Worm (Caenorhabditis elegans) whole organism, late embryonic: ENCODE data around the gene ncx-6.

Source experiments
- ama-1 ChIP-seq: fragments of 150-350 bp; optimal IDR thresholded peaks from 2 replicates; lab custom pipeline; 2014
- nhr-11 ChIP-seq: fragments of 150-350 bp; optimal IDR thresholded peaks from 2 replicates; lab custom pipeline; 2014; ENCODE audit warnings: missing biosample characterization, missing genetic modification characterization
- pqm-1 ChIP-seq: sonication (generic microtip); optimal IDR thresholded peaks from 2 replicates; lab custom pipeline; 2016; ENCODE audit warnings: missing genetic modification characterization, missing compliant biosample characterization

DNA sequence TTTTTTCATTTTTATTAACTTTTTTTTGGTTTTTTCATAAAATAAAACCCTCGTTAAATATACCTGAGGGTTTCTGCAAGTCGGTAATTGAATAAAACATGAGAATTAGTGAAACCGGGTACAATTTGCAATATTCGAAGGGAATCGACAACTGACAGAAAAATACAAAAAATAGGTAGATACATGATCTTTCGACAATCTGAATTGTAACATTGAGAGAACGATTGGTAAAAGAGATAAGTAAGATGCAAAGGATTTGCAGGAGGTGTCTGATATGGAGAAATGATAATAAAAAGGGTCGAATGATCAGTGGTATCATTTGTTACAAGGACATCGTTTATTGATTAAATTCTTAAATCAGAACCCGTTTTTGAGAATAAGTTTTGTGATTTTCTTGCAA lies 34.9 kb downstream of the ncx-6 start, which contains the start of gene ugt-60:
- TF ChIP-seq nhr-11 (tag; lab: Kevin White, UChicago): peak; percentile 5
- TF ChIP-seq pqm-1: no peak
- TF ChIP-seq ama-1 (lab: Kevin White, UChicago): no peak
